Worm (Caenorhabditis elegans) whole organism, young adult: ENCODE results near the gene tbx-31.

Source experiments
- B0019.2 ChIP-seq: fragments of 200-800 bp; sonication (Bioruptor generic); conservative IDR thresholded peaks from 2 replicates; pipeline ENCODE4 v1.3.6; 2022; ENCODE audit warnings: missing genetic modification reagents, missing genetic modification characterization, missing compliant biosample characterization
- B0336.3 ChIP-seq: fragments of 200-800 bp; sonication (Bioruptor generic); IDR thresholded peaks from 2 replicates; pipeline ENCODE4 v1.3.6; 2022; ENCODE audit warnings: missing genetic modification characterization, missing compliant biosample characterization
- F22D6.2 ChIP-seq: sonication (generic microtip); optimal IDR thresholded peaks from 2 replicates; lab custom pipeline; 2016; ENCODE audit warnings: mild to moderate bottlenecking, missing genetic modification characterization, missing compliant biosample characterization
- F23B12.7 ChIP-seq: sonication (generic microtip); optimal IDR thresholded peaks from 2 replicates; lab custom pipeline; 2017; ENCODE audit warnings: missing genetic modification characterization, mild to moderate bottlenecking, missing compliant biosample characterization, antibody characterized with exemption, moderate library complexity; ENCODE audit not compliant: insufficient read depth
- F39B2.1 ChIP-seq: fragments of 200-800 bp; sonication (Bioruptor generic); IDR thresholded peaks from 2 replicates; pipeline ENCODE4 v1.3.6; 2022; ENCODE audit warnings: missing genetic modification reagents, missing genetic modification characterization, missing compliant biosample characterization
- F52B5.7 ChIP-seq: sonication (generic microtip); optimal IDR thresholded peaks from 2 replicates; lab custom pipeline; 2016; ENCODE audit warnings: mild to moderate bottlenecking, missing genetic modification characterization, missing compliant biosample characterization
- F55B11.4 ChIP-seq: sonication (generic microtip); optimal IDR thresholded peaks from 2 replicates; lab custom pipeline; 2016; ENCODE audit warnings: missing compliant biosample characterization, missing genetic modification characterization, borderline replicate concordance; ENCODE audit not compliant: insufficient read depth
- F57A8.1 ChIP-seq: fragments of 200-800 bp; sonication (Bioruptor generic); optimal IDR thresholded peaks from 2 replicates; lab custom pipeline; 2018; ENCODE audit warnings: mild to moderate bottlenecking, missing genetic modification characterization, moderate library complexity, missing compliant biosample characterization
- Y56A3A.18 ChIP-seq: fragments of 200-800 bp; sonication (Bioruptor generic); IDR thresholded peaks from 2 replicates; pipeline ENCODE4 v1.3.6; 2022; ENCODE audit warnings: missing genetic modification reagents, missing genetic modification characterization, missing compliant biosample characterization
- Y67H2A.10 ChIP-seq: fragments of 200-800 bp; sonication (Bioruptor generic); conservative IDR thresholded peaks from 2 replicates; pipeline ENCODE4 v1.3.6; 2022; ENCODE audit warnings: missing genetic modification reagents, missing genetic modification characterization, missing compliant biosample characterization
- ZK185.1 ChIP-seq: sonication (generic microtip); optimal IDR thresholded peaks from 2 replicates; lab custom pipeline; 2016; ENCODE audit warnings: mild to moderate bottlenecking, missing genetic modification characterization, missing compliant biosample characterization; ENCODE audit not compliant: poor library complexity, severe bottlenecking
- aptf-2 ChIP-seq: fragments of 200-800 bp; sonication (Bioruptor generic); conservative IDR thresholded peaks from 2 replicates; pipeline ENCODE4 v1.3.6; 2022; ENCODE audit warnings: missing genetic modification reagents, missing genetic modification characterization, missing compliant biosample characterization
- athp-1 ChIP-seq: sonication (generic microtip); optimal IDR thresholded peaks from 2 replicates; lab custom pipeline; 2017; ENCODE audit warnings: mild to moderate bottlenecking, missing genetic modification characterization, missing compliant biosample characterization
- attf-5 ChIP-seq: fragments of 200-800 bp; sonication (Bioruptor generic); optimal IDR thresholded peaks from 2 replicates; lab custom pipeline; 2018; ENCODE audit warnings: mild to moderate bottlenecking, missing genetic modification characterization, missing compliant biosample characterization
- cebp-1 ChIP-seq, 2 experiments: fragments of 200-800 bp in 1 of 2; sonication (Bioruptor generic) in 1 of 2; sonication (generic microtip) in 1 of 2; IDR thresholded peaks in 1 of 2; optimal IDR thresholded peaks in 1 of 2; 2 replicates each; pipeline versions ENCODE4 v1.3.6 to Lab custom; 2017 to 2022; ENCODE audit warnings: missing compliant biosample characterization in 2 of 2, missing genetic modification characterization in 2 of 2, mild to moderate bottlenecking in 1 of 2, missing genetic modification reagents in 1 of 2, moderate library complexity in 1 of 2
- ceh-27 ChIP-seq: fragments of 200-800 bp; sonication (Bioruptor generic); optimal IDR thresholded peaks from 2 replicates; lab custom pipeline; 2018; ENCODE audit warnings: mild to moderate bottlenecking, missing genetic modification characterization, moderate library complexity, missing compliant biosample characterization
- ceh-58 ChIP-seq: fragments of 200-800 bp; sonication (Bioruptor generic); IDR thresholded peaks from 2 replicates; pipeline ENCODE4 v1.3.6; 2022; ENCODE audit warnings: missing genetic modification characterization, missing compliant biosample characterization
- ceh-79 ChIP-seq: sonication (generic microtip); optimal IDR thresholded peaks from 2 replicates; lab custom pipeline; 2017; ENCODE audit warnings: mild to moderate bottlenecking, missing genetic modification characterization, missing compliant biosample characterization
- chd-7 ChIP-seq: sonication (generic microtip); optimal IDR thresholded peaks from 2 replicates; lab custom pipeline; 2016; ENCODE audit warnings: mild to moderate bottlenecking, missing genetic modification characterization, moderate library complexity, missing compliant biosample characterization
- dox-1 ChIP-seq: fragments of 200-800 bp; sonication (Bioruptor generic); IDR thresholded peaks from 2 replicates; pipeline ENCODE4 v1.3.6; 2022; ENCODE audit warnings: missing genetic modification reagents, missing genetic modification characterization, missing compliant biosample characterization
- egl-18 ChIP-seq: fragments of 200-800 bp; sonication (Bioruptor generic); IDR thresholded peaks from 2 replicates; pipeline ENCODE4 v1.3.6; 2022; ENCODE audit warnings: missing genetic modification reagents, missing genetic modification characterization, missing compliant biosample characterization
- hlh-26 ChIP-seq: fragments of 200-800 bp; sonication (Bioruptor generic); conservative IDR thresholded peaks from 2 replicates; pipeline ENCODE4 v1.3.6; 2022; ENCODE audit warnings: missing genetic modification reagents, missing genetic modification characterization, missing compliant biosample characterization
- let-526 ChIP-seq: fragments of 200-800 bp; sonication (Bioruptor generic); IDR thresholded peaks from 2 replicates; pipeline ENCODE4 v1.3.6; 2022; ENCODE audit warnings: missing genetic modification reagents, missing genetic modification characterization, missing compliant biosample characterization
- let-607 ChIP-seq, 2 experiments: fragments of 200-800 bp in 1 of 2; sonication (Bioruptor generic) in 1 of 2; sonication (generic microtip) in 1 of 2; optimal IDR thresholded peaks; 2 replicates each; lab custom pipeline; 2016 to 2018; ENCODE audit warnings: mild to moderate bottlenecking in 2 of 2, missing compliant biosample characterization in 2 of 2, missing genetic modification characterization in 2 of 2, moderate library complexity in 2 of 2, missing genotype in 1 of 2
- lin-35 ChIP-seq, 3 experiments: fragments of 150-350 bp in 2 of 3; sonication (generic microtip) in 1 of 3; optimal IDR thresholded peaks; 2 replicates each; lab custom pipeline; 2014 to 2018; ENCODE audit warnings: missing biosample characterization in 3 of 3, missing genetic modification characterization in 3 of 3, missing genetic modification reagents in 3 of 3
- lin-40 ChIP-seq: sonication (generic microtip); optimal IDR thresholded peaks from 2 replicates; lab custom pipeline; 2016; ENCODE audit warnings: missing genetic modification characterization, mild to moderate bottlenecking, missing compliant biosample characterization, missing genotype, missing genetic modification reagents
- lsy-27 ChIP-seq: sonication (generic microtip); optimal IDR thresholded peaks from 2 replicates; lab custom pipeline; 2017; ENCODE audit warnings: missing genetic modification characterization, mild to moderate bottlenecking, missing compliant biosample characterization, antibody characterized with exemption, missing genotype, borderline replicate concordance; ENCODE audit not compliant: insufficient read depth
- madf-10 ChIP-seq: sonication (generic microtip); optimal IDR thresholded peaks from 2 replicates; lab custom pipeline; 2016; ENCODE audit warnings: mild to moderate bottlenecking, missing genetic modification characterization, missing compliant biosample characterization
- mel-28 ChIP-seq: sonication (generic microtip); optimal IDR thresholded peaks from 2 replicates; lab custom pipeline; 2016; ENCODE audit warnings: borderline replicate concordance, mild to moderate bottlenecking, missing genetic modification characterization, missing compliant biosample characterization
- nfya-2 ChIP-seq: fragments of 200-800 bp; sonication (Bioruptor generic); IDR thresholded peaks from 2 replicates; pipeline ENCODE4 v1.3.6; 2022; ENCODE audit warnings: missing genetic modification reagents, missing genetic modification characterization, missing compliant biosample characterization
- nhr-120 ChIP-seq: fragments of 200-800 bp; sonication (Bioruptor generic); IDR thresholded peaks from 2 replicates; pipeline ENCODE4 v1.3.6; 2022; ENCODE audit warnings: missing genetic modification characterization, missing compliant biosample characterization
- nhr-179 ChIP-seq: sonication (generic microtip); optimal IDR thresholded peaks from 2 replicates; lab custom pipeline; 2016; ENCODE audit warnings: mild to moderate bottlenecking, missing genetic modification characterization, missing compliant biosample characterization
- nhr-90 ChIP-seq: sonication (generic microtip); optimal IDR thresholded peaks from 2 replicates; lab custom pipeline; 2016; ENCODE audit warnings: missing genotype, mild to moderate bottlenecking, missing genetic modification characterization, missing compliant biosample characterization
- pbrm-1 ChIP-seq: fragments of 200-800 bp; sonication (Bioruptor generic); IDR thresholded peaks from 2 replicates; pipeline ENCODE4 v1.3.6; 2022; ENCODE audit warnings: missing genetic modification reagents, missing genetic modification characterization, missing compliant biosample characterization
- rcor-1 ChIP-seq: fragments of 200-800 bp; sonication (Bioruptor generic); IDR thresholded peaks from 2 replicates; pipeline ENCODE4 v1.3.6; 2022; ENCODE audit warnings: missing genetic modification reagents, missing genetic modification characterization, missing compliant biosample characterization
- sdz-38 ChIP-seq: sonication (generic microtip); optimal IDR thresholded peaks from 2 replicates; lab custom pipeline; 2016; ENCODE audit warnings: missing genotype, missing genetic modification characterization, missing compliant biosample characterization
- snpc-4 ChIP-seq, 5 experiments: fragments of 150-350 bp in 1 of 5; sonication (generic microtip) in 4 of 5; optimal IDR thresholded peaks; 2 replicates each; lab custom pipeline; 2014 to 2018; ENCODE audit warnings: missing genetic modification characterization in 5 of 5, missing biosample characterization in 3 of 5, antibody characterized with exemption in 2 of 5, mild to moderate bottlenecking in 2 of 5, missing compliant biosample characterization in 2 of 5, missing genotype in 2 of 5, moderate library complexity in 2 of 5, missing genetic modification reagents in 1 of 5
- sptf-2 ChIP-seq: fragments of 200-800 bp; sonication (Bioruptor generic); optimal IDR thresholded peaks from 2 replicates; lab custom pipeline; 2018; ENCODE audit warnings: mild to moderate bottlenecking, missing genetic modification characterization, missing compliant biosample characterization
- tlf-1 ChIP-seq: fragments of 200-800 bp; sonication (Bioruptor generic); optimal IDR thresholded peaks from 2 replicates; lab custom pipeline; 2018; ENCODE audit warnings: mild to moderate bottlenecking, missing genetic modification characterization, missing compliant biosample characterization
- unc-130 ChIP-seq: sonication (generic microtip); optimal IDR thresholded peaks from 2 replicates; lab custom pipeline; 2016; ENCODE audit warnings: missing genetic modification reagents, missing genetic modification characterization, missing compliant biosample characterization
- xnd-1 ChIP-seq: sonication (generic microtip); optimal IDR thresholded peaks from 2 replicates; lab custom pipeline; 2016; ENCODE audit warnings: missing genotype, missing genetic modification reagents, missing genetic modification characterization, missing compliant biosample characterization
- zfh-2 ChIP-seq: fragments of 200-800 bp; sonication (Bioruptor generic); conservative IDR thresholded peaks from 2 replicates; pipeline ENCODE4 v1.3.6; 2022; ENCODE audit warnings: missing genetic modification reagents, missing genetic modification characterization, missing compliant biosample characterization
- zim-3 ChIP-seq: sonication (generic microtip); optimal IDR thresholded peaks from 2 replicates; lab custom pipeline; 2017; ENCODE audit warnings: mild to moderate bottlenecking, missing genetic modification characterization, moderate library complexity, missing compliant biosample characterization
- ztf-18 ChIP-seq: sonication (generic microtip); optimal IDR thresholded peaks from 2 replicates; lab custom pipeline; 2016; ENCODE audit warnings: missing genotype, mild to moderate bottlenecking, missing genetic modification characterization, missing compliant biosample characterization
- ztf-25 ChIP-seq: fragments of 200-800 bp; sonication (Bioruptor generic); IDR thresholded peaks from 2 replicates; pipeline ENCODE4 v1.3.6; 2022; ENCODE audit warnings: missing genetic modification reagents, missing genetic modification characterization, missing compliant biosample characterization
- ztf-28 ChIP-seq: fragments of 200-800 bp; sonication (Bioruptor generic); IDR thresholded peaks from 2 replicates; pipeline ENCODE4 v1.3.6; 2022; ENCODE audit warnings: missing genetic modification reagents, missing genetic modification characterization, missing compliant biosample characterization

The tbx-31 gene

ce11 chrX:1627013-1627412, 46.9 kb downstream of the tbx-31 start (continued):
- peak; percentile 49 for TF ChIP-seq cebp-1 (GFP tag; IDR thresholded peaks at IDR 0.05; lab: Robert Waterston, UW)
- peak; percentile 97 for TF ChIP-seq cebp-1 (tag; optimal IDR thresholded peaks at IDR 0.05; lab: Kevin White, UChicago)
- TF ChIP-seq sdz-38 (tag; lab: Kevin White, UChicago): no peak
- TF ChIP-seq madf-10 (tag; lab: Kevin White, UChicago): peak; percentile 96
- TF ChIP-seq ceh-27: peak; percentile 98
- TF ChIP-seq sptf-2 (GFP tag; lab: Kevin White, UChicago): peak; percentile 60
- no peak for TF ChIP-seq lsy-27 (tag; lab: Kevin White, UChicago)
- TF ChIP-seq tlf-1: peak; percentile 97
- TF ChIP-seq aptf-2 (GFP tag; lab: Robert Waterston, UW): no peak
- peak; percentile 87 for TF ChIP-seq chd-7
- peak; percentile 20; the same call in 1 of the 2 replicates for TF ChIP-seq Y67H2A.10
- peak; percentile 58 for TF ChIP-seq mel-28
- TF ChIP-seq attf-5 (GFP tag; lab: Kevin White, UChicago): peak; percentile 53
- TF ChIP-seq nfya-2 (GFP tag; lab: Robert Waterston, UW): no peak
- TF ChIP-seq zfh-2 (GFP tag; lab: Robert Waterston, UW): peak; percentile 77
- peak; percentile 95 for TF ChIP-seq F22D6.2
- TF ChIP-seq nhr-90 (tag; lab: Kevin White, UChicago): peak; percentile 93
- peak; percentile 71 to 88 for TF ChIP-seq let-607 (tag; optimal IDR thresholded peaks at IDR 0.05; lab: Kevin White, UChicago)
- TF ChIP-seq athp-1 (tag; lab: Kevin White, UChicago): peak; percentile 72
- TF ChIP-seq nhr-120 (GFP tag; lab: Robert Waterston, UW): 0 out of 2 replicates have a peak, but pooled peaks have one; percentile 86
- TF ChIP-seq B0336.3 (GFP tag; lab: Robert Waterston, UW): peak; percentile 99
- TF ChIP-seq egl-18 (GFP tag; lab: Robert Waterston, UW): peak; percentile 88; the same call in 1 of the 2 replicates
- TF ChIP-seq zim-3: peak; percentile 50
- no peak for TF ChIP-seq ztf-25 (GFP tag; lab: Robert Waterston, UW)
- TF ChIP-seq hlh-26: no peak
- peak; percentile 67 for TF ChIP-seq F57A8.1 (GFP tag; lab: Kevin White, UChicago)
- no peak for TF ChIP-seq B0019.2 (GFP tag; lab: Robert Waterston, UW)
- TF ChIP-seq ztf-18 (tag; lab: Kevin White, UChicago): peak; percentile 69
- peak; percentile 98 for TF ChIP-seq ZK185.1 (tag; lab: Kevin White, UChicago)
- TF ChIP-seq nhr-179 (tag; lab: Kevin White, UChicago): peak; percentile 47
- TF ChIP-seq rcor-1: peak; percentile 96
- TF ChIP-seq F39B2.1 (GFP tag; lab: Robert Waterston, UW): no peak
- peak; percentile 10 for TF ChIP-seq snpc-4 (GFP tag; optimal IDR thresholded peaks at IDR 0.05; lab: Kevin White, UChicago)
- TF ChIP-seq snpc-4 (tag; optimal IDR thresholded peaks at IDR 0.05; lab: Kevin White, UChicago): peak; percentile 51 to 79 (median 74)
- TF ChIP-seq lin-35 (GFP tag; optimal IDR thresholded peaks at IDR 0.05; lab: Kevin White, UChicago): peak in 2 of 3 experiments; percentile 75 to 98
- TF ChIP-seq pbrm-1 (GFP tag; lab: Robert Waterston, UW): peak; percentile 94
- peak; percentile 98 for TF ChIP-seq F23B12.7
- peak; percentile 95 for TF ChIP-seq let-526
- peak; percentile 84 for TF ChIP-seq F52B5.7 (tag; lab: Kevin White, UChicago)
- TF ChIP-seq ceh-58: no peak
- no peak for TF ChIP-seq xnd-1
- TF ChIP-seq unc-130 (GFP tag; lab: Kevin White, UChicago): peak; percentile 0
- TF ChIP-seq ztf-28 (GFP tag; lab: Robert Waterston, UW): 0 out of 2 replicates have a peak, but pooled peaks have one; percentile 15
- TF ChIP-seq dox-1 (GFP tag; lab: Robert Waterston, UW): peak; percentile 98
- TF ChIP-seq lin-40 (tag; lab: Kevin White, UChicago): peak; percentile 99
- no peak for TF ChIP-seq ceh-79 (tag; lab: Kevin White, UChicago)
- TF ChIP-seq F55B11.4: no peak
- TF ChIP-seq Y56A3A.18: peak; percentile 98
